Worm (Caenorhabditis elegans) whole organism, L2 larva: Measurements from ENCODE around the gene rab-3.
A peak's percentile ranks its signal among the peaks of the same experiment; 100 is the strongest.

Experiments used
- C34F6.9 ChIP-seq: fragments of 150-350 bp; optimal IDR thresholded peaks from 2 replicates; lab custom pipeline; 2014; ENCODE audit warnings: missing biosample characterization, missing genetic modification characterization
- F13H6.1 ChIP-seq: sonication (generic microtip); optimal IDR thresholded peaks from 2 replicates; lab custom pipeline; 2016; ENCODE audit warnings: missing genetic modification characterization, missing compliant biosample characterization
- R02D3.7 ChIP-seq: fragments of 150-350 bp; optimal IDR thresholded peaks from 2 replicates; lab custom pipeline; 2014; ENCODE audit warnings: missing biosample characterization, missing genetic modification characterization
- ZK546.5 ChIP-seq: sonication (generic microtip); optimal IDR thresholded peaks from 2 replicates; lab custom pipeline; 2017; ENCODE audit warnings: missing biosample characterization, missing genetic modification characterization
- alr-1 ChIP-seq: fragments of 150-350 bp; optimal IDR thresholded peaks from 2 replicates; lab custom pipeline; 2014; ENCODE audit warnings: missing biosample characterization, missing genetic modification characterization
- ama-1 ChIP-seq: fragments of 150-350 bp; optimal IDR thresholded peaks from 2 replicates; lab custom pipeline; 2018; ENCODE audit warnings: inconsistent platforms
- ceh-82 ChIP-seq: fragments of 150-350 bp; optimal IDR thresholded peaks from 2 replicates; lab custom pipeline; 2014; ENCODE audit warnings: missing biosample characterization, missing genetic modification characterization
- crh-2 ChIP-seq: sonication (generic microtip); optimal IDR thresholded peaks from 2 replicates; lab custom pipeline; 2017; ENCODE audit warnings: missing biosample characterization, missing genetic modification characterization
- dmd-4 ChIP-seq: sonication (generic microtip); optimal IDR thresholded peaks from 2 replicates; lab custom pipeline; 2017; ENCODE audit warnings: missing biosample characterization, missing genetic modification characterization
- elt-1 ChIP-seq: fragments of 150-350 bp; optimal IDR thresholded peaks from 2 replicates; lab custom pipeline; 2014; ENCODE audit warnings: missing biosample characterization, missing genetic modification characterization
- elt-3 ChIP-seq: sonication (generic microtip); optimal IDR thresholded peaks from 2 replicates; lab custom pipeline; 2017; ENCODE audit warnings: missing biosample characterization, missing genetic modification characterization
- fos-1 ChIP-seq: fragments of 150-350 bp; optimal IDR thresholded peaks from 2 replicates; lab custom pipeline; 2014; ENCODE audit warnings: missing biosample characterization, missing genetic modification characterization
- lin-11 ChIP-seq: fragments of 150-350 bp; sonication (generic microtip); optimal IDR thresholded peaks from 2 replicates; lab custom pipeline; 2014; ENCODE audit warnings: missing biosample characterization, missing genetic modification characterization, inconsistent platforms, mixed read lengths
- lsy-2 ChIP-seq, 2 experiments: fragments of 150-350 bp in 1 of 2; sonication (generic microtip) in 1 of 2; optimal IDR thresholded peaks; 2 replicates each; lab custom pipeline; 2014 to 2017; ENCODE audit warnings: missing biosample characterization in 2 of 2, missing genetic modification characterization in 2 of 2
- mbf-1 ChIP-seq: sonication (generic microtip); optimal IDR thresholded peaks from 2 replicates; lab custom pipeline; 2017; ENCODE audit warnings: missing biosample characterization, missing genetic modification characterization
- nhr-11 ChIP-seq: fragments of 150-350 bp; optimal IDR thresholded peaks from 2 replicates; lab custom pipeline; 2014; ENCODE audit warnings: missing biosample characterization, missing genetic modification characterization
- nhr-129 ChIP-seq: fragments of 150-350 bp; optimal IDR thresholded peaks from 2 replicates; lab custom pipeline; 2014; ENCODE audit warnings: missing biosample characterization, missing genetic modification characterization
- nhr-21 ChIP-seq: fragments of 150-350 bp; optimal IDR thresholded peaks from 2 replicates; lab custom pipeline; 2014; ENCODE audit warnings: missing biosample characterization, missing genetic modification characterization
- nhr-25 ChIP-seq: fragments of 150-350 bp; sonication (generic microtip); optimal IDR thresholded peaks from 3 replicates; lab custom pipeline; 2014; ENCODE audit warnings: missing biosample characterization, missing genetic modification characterization
- nhr-6 ChIP-seq: fragments of 150-350 bp; optimal IDR thresholded peaks from 2 replicates; lab custom pipeline; 2014; ENCODE audit warnings: missing biosample characterization, missing genetic modification characterization
- nhr-77 ChIP-seq: fragments of 150-350 bp; optimal IDR thresholded peaks from 2 replicates; lab custom pipeline; 2014; ENCODE audit warnings: missing biosample characterization, missing genetic modification characterization
- sem-4 ChIP-seq: fragments of 150-350 bp; optimal IDR thresholded peaks from 2 replicates; lab custom pipeline; 2014; ENCODE audit warnings: missing biosample characterization, missing genetic modification reagents, missing genetic modification characterization
- sma-3 ChIP-seq: sonication (generic microtip); optimal IDR thresholded peaks from 2 replicates; lab custom pipeline; 2016; ENCODE audit warnings: missing genetic modification reagents, missing genetic modification characterization, missing compliant biosample characterization
- sma-9 ChIP-seq, 2 experiments: fragments of 150-350 bp in 1 of 2; sonication (generic microtip) in 1 of 2; optimal IDR thresholded peaks; 2 replicates each; lab custom pipeline; 2014 to 2016; ENCODE audit warnings: missing genetic modification characterization in 2 of 2, mild to moderate bottlenecking in 1 of 2, missing biosample characterization in 1 of 2, missing compliant biosample characterization in 1 of 2, missing genetic modification reagents in 1 of 2, moderate library complexity in 1 of 2
- unc-55 ChIP-seq: fragments of 150-350 bp; sonication (generic microtip); optimal IDR thresholded peaks from 3 replicates; lab custom pipeline; 2014; ENCODE audit warnings: missing biosample characterization, missing genetic modification reagents, missing genetic modification characterization
- ztf-1 ChIP-seq: fragments of 200-800 bp; sonication (Bioruptor generic); conservative IDR thresholded peaks from 2 replicates; pipeline ENCODE4 v1.3.6; 2022; ENCODE audit warnings: missing genetic modification characterization, missing compliant biosample characterization
- ztf-11 ChIP-seq: sonication (generic microtip); optimal IDR thresholded peaks from 2 replicates; lab custom pipeline; 2017; ENCODE audit warnings: missing biosample characterization, missing genetic modification characterization
- ztf-4 ChIP-seq: fragments of 150-350 bp; optimal IDR thresholded peaks from 2 replicates; lab custom pipeline; 2014; ENCODE audit warnings: missing biosample characterization, missing genetic modification characterization

rab-3 gene

ce11 chrII:5688959-5689358, 38.7 kb downstream of the rab-3 start, which contains the start of gene C25H3.11:
Gene C25H3.11, minus strand, starts transcription at chrII:5689040.
- TF ChIP-seq C34F6.9 = peak; percentile 47
- TF ChIP-seq ztf-11 (tag; lab: Kevin White, UChicago) = no peak
- peak in 1 of 2 experiments; percentile 43 for TF ChIP-seq lsy-2 (tag; optimal IDR thresholded peaks at IDR 0.05; lab: Kevin White, UChicago)
- TF ChIP-seq ama-1 = no peak
- peak; percentile 16 for TF ChIP-seq unc-55 (GFP tag; lab: Kevin White, UChicago)
- TF ChIP-seq alr-1 (tag; lab: Kevin White, UChicago) = no peak
- TF ChIP-seq elt-1 (tag; lab: Kevin White, UChicago) = no peak
- no peak for TF ChIP-seq ZK546.5 (tag; lab: Kevin White, UChicago)
- TF ChIP-seq sma-3 (GFP tag; lab: Kevin White, UChicago) = peak; percentile 10
- peak; percentile 13 for TF ChIP-seq F13H6.1 (tag; lab: Kevin White, UChicago)
- peak; percentile 41 for TF ChIP-seq nhr-25 (tag; lab: Kevin White, UChicago)
- TF ChIP-seq lin-11 (tag; lab: Kevin White, UChicago) = no peak
- no peak for TF ChIP-seq nhr-129 (tag; lab: Kevin White, UChicago)
- no peak for TF ChIP-seq nhr-77 (tag; lab: Kevin White, UChicago)
- no peak for TF ChIP-seq dmd-4 (tag; lab: Kevin White, UChicago)
- peak; percentile 59 for TF ChIP-seq crh-2
- TF ChIP-seq nhr-21 (tag; lab: Kevin White, UChicago) = peak; percentile 21
- TF ChIP-seq fos-1 (tag; lab: Kevin White, UChicago) = peak; percentile 33
- TF ChIP-seq elt-3 (tag; lab: Kevin White, UChicago) = no peak
- TF ChIP-seq mbf-1 (tag; lab: Kevin White, UChicago) = no peak
- TF ChIP-seq sma-9 (GFP tag; optimal IDR thresholded peaks at IDR 0.05; lab: Kevin White, UChicago) = no peak
- TF ChIP-seq sma-9 (tag; optimal IDR thresholded peaks at IDR 0.05; lab: Kevin White, UChicago) = no peak
- no peak for TF ChIP-seq nhr-6
- TF ChIP-seq ztf-1 (GFP tag; lab: Robert Waterston, UW) = no peak
- TF ChIP-seq R02D3.7 (tag; lab: Kevin White, UChicago) = no peak
- no peak for TF ChIP-seq sem-4 (tag; lab: Kevin White, UChicago)
- no peak for TF ChIP-seq ztf-4 (tag; lab: Kevin White, UChicago)

ce11 chrII:5680703-5681102, 47.0 kb downstream of the rab-3 start, which contains the start of gene flp-27:
Gene flp-27, plus strand, starts transcription at chrII:5681003.
- TF ChIP-seq dmd-4 (tag; lab: Kevin White, UChicago) (no peak), C34F6.9 (no peak), mbf-1 (tag; lab: Kevin White, UChicago) (no peak), ZK546.5 (tag; lab: Kevin White, UChicago) (no peak), nhr-11 (tag; lab: Kevin White, UChicago) (no peak), ceh-82 (tag; lab: Kevin White, UChicago) (no peak)
- TF ChIP-seq, all 48 proteins: peak for 0
